Worm (Caenorhabditis elegans): Measurements from ENCODE around the gene D1086.9.

The D1086.9 gene

DNA sequence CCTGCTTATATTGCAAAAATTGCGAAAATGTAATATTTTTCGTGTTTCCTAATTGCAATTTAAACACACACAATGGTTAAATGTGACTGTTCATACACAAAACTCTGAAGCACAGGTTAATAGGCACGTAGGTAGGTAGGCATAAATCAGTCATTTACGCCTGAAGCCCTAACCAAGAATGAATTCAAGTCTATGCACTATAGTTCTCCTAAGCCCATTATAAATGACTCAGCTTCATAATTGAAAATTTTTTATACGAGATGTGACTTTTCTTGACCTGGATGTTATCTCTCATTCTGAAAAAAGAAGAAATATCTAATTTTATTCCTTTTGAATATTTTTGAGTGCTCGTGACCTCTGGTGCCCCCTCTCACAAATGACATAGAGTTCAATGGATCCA, 37.8 kb downstream of the D1086.9 start:
- TF ChIP-seq hlh-6 (tag; optimal IDR thresholded peaks at IDR 0.05) (no peak), ztf-16 (tag; optimal IDR thresholded peaks at IDR 0.05) (no peak), ceh-24 (tag; optimal IDR thresholded peaks at IDR 0.05) (no peak), eyg-1 (tag; optimal IDR thresholded peaks at IDR 0.05) (no peak), fax-1 (tag; optimal IDR thresholded peaks at IDR 0.05) (no peak), ceh-30 (tag; optimal IDR thresholded peaks at IDR 0.05) (no peak), Y22D7AL.16 (tag; optimal IDR thresholded peaks at IDR 0.05) (no peak), hlh-8 (tag; optimal IDR thresholded peaks at IDR 0.05) (no peak), elt-4 (tag; optimal IDR thresholded peaks at IDR 0.05) (no peak), pqm-1 (tag; optimal IDR thresholded peaks at IDR 0.05) (no peak), pros-1 (tag; optimal IDR thresholded peaks at IDR 0.05) (no peak), unc-3 (GFP tag; conservative IDR thresholded peaks at IDR 0.05) (no peak), unc-3 (tag; optimal IDR thresholded peaks at IDR 0.05) (no peak), gmeb-2 (tag; optimal IDR thresholded peaks at IDR 0.05) (no peak), ref-2 (tag; optimal IDR thresholded peaks at IDR 0.05) (no peak), pag-3 (tag; optimal IDR thresholded peaks at IDR 0.05; ENCODE audit: borderline replicate concordance) (no peak), sdc-2 (tag; optimal IDR thresholded peaks at IDR 0.05) (no peak), npax-4 (tag; optimal IDR thresholded peaks at IDR 0.05) (no peak)

- TF ChIP-seq nhr-11 (tag; optimal IDR thresholded peaks at IDR 0.05) (no peak), C38D4.7 (GFP tag; optimal IDR thresholded peaks at IDR 0.05) (no peak), fkh-10 (GFP tag; optimal IDR thresholded peaks at IDR 0.05) (no peak), unc-42 (tag; optimal IDR thresholded peaks at IDR 0.05) (peak; percentile 70), nfya-1 (tag; optimal IDR thresholded peaks at IDR 0.05) (no peak)
Observed at ce11 chrV:14143634-14144033, 39.6 kb downstream of the D1086.9 start.

DNA sequence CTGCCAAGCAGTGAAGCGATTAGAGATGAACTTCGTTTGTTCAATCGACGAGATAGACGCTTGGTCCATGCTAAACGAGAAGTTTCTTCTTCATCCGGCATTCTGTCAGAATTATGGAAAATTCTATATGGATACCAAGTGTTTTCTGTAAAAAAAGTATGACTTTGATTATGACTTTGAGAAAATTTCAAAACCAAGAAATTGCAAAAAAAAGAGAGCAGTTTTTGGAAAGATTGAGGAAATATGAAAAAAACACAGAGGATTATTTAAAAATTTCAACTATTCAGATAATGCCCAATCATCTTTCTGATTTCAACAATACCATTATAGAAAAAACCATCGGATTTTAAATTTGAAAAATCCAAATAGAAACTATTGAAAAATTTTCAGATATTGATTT, 41.2 kb downstream of the D1086.9 start, which contains the start of gene par-1:
par-1 (minus strand) TSS at position 101 of the 400 bp plus-strand sequence.
- TF ChIP-seq lin-11 (tag; optimal IDR thresholded peaks at IDR 0.05), result no peak
- TF ChIP-seq madf-2 (tag; optimal IDR thresholded peaks at IDR 0.05), result no peak
- TF ChIP-seq ceh-9 (tag; optimal IDR thresholded peaks at IDR 0.05), result no peak
- no peak for TF ChIP-seq K09A11.1 (tag; optimal IDR thresholded peaks at IDR 0.05; ENCODE audit: insufficient read depth)
- no peak for TF ChIP-seq rnt-1 (tag; optimal IDR thresholded peaks at IDR 0.05)
- no peak for TF ChIP-seq pax-1 (tag; optimal IDR thresholded peaks at IDR 0.05)
- TF ChIP-seq ceh-34 (tag; optimal IDR thresholded peaks at IDR 0.05), result no peak
- TF ChIP-seq fkh-6 (tag; optimal IDR thresholded peaks at IDR 0.05), result no peak
- no peak for TF ChIP-seq tbx-7 (tag; optimal IDR thresholded peaks at IDR 0.05)
- TF ChIP-seq unc-86 (tag; optimal IDR thresholded peaks at IDR 0.05), result no peak
- no peak for TF ChIP-seq sox-4 (tag; optimal IDR thresholded peaks at IDR 0.05)
- no peak for TF ChIP-seq hlh-15 (tag; optimal IDR thresholded peaks at IDR 0.05)
- no peak for TF ChIP-seq ceh-24 (tag; optimal IDR thresholded peaks at IDR 0.05)
- TF ChIP-seq npax-4 (tag; optimal IDR thresholded peaks at IDR 0.05), result no peak
- no peak for TF ChIP-seq pqm-1 (tag; optimal IDR thresholded peaks at IDR 0.05)
- no peak for TF ChIP-seq C08G9.2 (tag; optimal IDR thresholded peaks at IDR 0.05)
- no peak for TF ChIP-seq ceh-22 (tag; optimal IDR thresholded peaks at IDR 0.05)

- TF ChIP-seq ceh-24 (tag; optimal IDR thresholded peaks at IDR 0.05) (no peak), nhr-232 (tag; optimal IDR thresholded peaks at IDR 0.05) (no peak), hlh-15 (tag; optimal IDR thresholded peaks at IDR 0.05) (no peak), hlh-30 (tag; optimal IDR thresholded peaks at IDR 0.05; ENCODE audit: insufficient read depth) (no peak), ceh-2 (tag; optimal IDR thresholded peaks at IDR 0.05) (no peak), lim-6 (tag; optimal IDR thresholded peaks at IDR 0.05) (no peak), unc-55 (GFP tag; optimal IDR thresholded peaks at IDR 0.05) (no peak), pag-3 (tag; optimal IDR thresholded peaks at IDR 0.05; ENCODE audit: borderline replicate concordance) (no peak), fkh-10 (GFP tag; optimal IDR thresholded peaks at IDR 0.05) (no peak), ceh-18 (tag; optimal IDR thresholded peaks at IDR 0.05) (no peak), tbx-7 (tag; optimal IDR thresholded peaks at IDR 0.05) (no peak), dve-1 (tag; optimal IDR thresholded peaks at IDR 0.05) (no peak), T23F11.4 (GFP tag; optimal IDR thresholded peaks at IDR 0.05) (no peak), madf-2 (tag; optimal IDR thresholded peaks at IDR 0.05) (no peak)
Observed at ce11 chrV:14146199-14146598, 42.1 kb downstream of the D1086.9 start, which contains the start of gene acs-10. TSS of gene acs-10 (plus strand) at chrV:14146499.

Data from whole organism, late embryonic.